Worm (Caenorhabditis elegans) whole organism, L4 larva: ENCODE data around the gene ima-3.

Experiments
- D1046.2 ChIP-seq: fragments of 200-800 bp; sonication (Bioruptor generic); IDR thresholded peaks from 2 replicates; pipeline ENCODE4 v1.3.6; 2022; ENCODE audit warnings: missing genetic modification characterization, missing compliant biosample characterization
- F37D6.2 ChIP-seq: sonication (generic microtip); optimal IDR thresholded peaks from 2 replicates; lab custom pipeline; 2016; ENCODE audit warnings: mild to moderate bottlenecking, missing genetic modification characterization, missing compliant biosample characterization
- R02D3.7 ChIP-seq: fragments of 150-350 bp; sonication (generic microtip); optimal IDR thresholded peaks from 3 replicates; lab custom pipeline; 2014; ENCODE audit warnings: missing biosample characterization, missing genetic modification characterization
- Y105C5A.15 ChIP-seq: fragments of 200-800 bp; sonication (Bioruptor generic); IDR thresholded peaks from 2 replicates; pipeline ENCODE4 v1.3.6; 2022; ENCODE audit warnings: missing genetic modification characterization, missing compliant biosample characterization
- Y48G9A.11 ChIP-seq: fragments of 200-800 bp; sonication (Bioruptor generic); IDR thresholded peaks from 2 replicates; pipeline ENCODE4 v1.3.6; 2022; ENCODE audit warnings: missing genetic modification reagents, missing genetic modification characterization, missing compliant biosample characterization
- ZK337.2 ChIP-seq: fragments of 200-800 bp; sonication (Bioruptor generic); IDR thresholded peaks from 2 replicates; pipeline ENCODE4 v1.3.6; 2022; ENCODE audit warnings: missing genetic modification reagents, missing genetic modification characterization, missing compliant biosample characterization
- aha-1 ChIP-seq: fragments of 150-350 bp; peaks from one replicate; lab custom pipeline; 2014; ENCODE audit warnings: missing biosample characterization, missing genetic modification characterization
- aly-2 ChIP-seq: sonication (generic microtip); optimal IDR thresholded peaks from 2 replicates; lab custom pipeline; 2018; ENCODE audit warnings: missing biosample characterization, missing genetic modification characterization
- ama-1 ChIP-seq: fragments of 150-350 bp; optimal IDR thresholded peaks from 2 replicates; lab custom pipeline; 2014; ENCODE audit warnings: inconsistent platforms, mixed read lengths
- arid-1 ChIP-seq: fragments of 200-800 bp; sonication (Bioruptor generic); conservative IDR thresholded peaks from 2 replicates; pipeline ENCODE4 v1.3.6; 2022; ENCODE audit warnings: missing genetic modification reagents, missing genetic modification characterization, missing compliant biosample characterization
- ceh-20 ChIP-seq: fragments of 200-800 bp; sonication (Bioruptor generic); IDR thresholded peaks from 2 replicates; pipeline ENCODE4 v1.3.6; 2022; ENCODE audit warnings: missing genetic modification reagents, missing genetic modification characterization, missing compliant biosample characterization
- ceh-62 ChIP-seq: sonication (generic microtip); optimal IDR thresholded peaks from 2 replicates; lab custom pipeline; 2017; ENCODE audit warnings: missing biosample characterization, missing genetic modification characterization
- cey-2 ChIP-seq: sonication (generic microtip); optimal IDR thresholded peaks from 3 replicates; lab custom pipeline; 2017; ENCODE audit warnings: missing genetic modification characterization, mild to moderate bottlenecking, missing compliant biosample characterization, antibody characterized with exemption, borderline replicate concordance; ENCODE audit not compliant: insufficient read depth
- ctbp-1 ChIP-seq: fragments of 200-800 bp; sonication (Bioruptor generic); IDR thresholded peaks from 2 replicates; pipeline ENCODE4 v1.3.6; 2022; ENCODE audit warnings: missing genetic modification reagents, missing genetic modification characterization, missing compliant biosample characterization
- daf-12 ChIP-seq: fragments of 150-350 bp; optimal IDR thresholded peaks from 2 replicates; lab custom pipeline; 2014; ENCODE audit warnings: missing biosample characterization, missing genetic modification reagents, missing genetic modification characterization
- daf-16 ChIP-seq, 3 experiments: sonication (generic microtip); optimal IDR thresholded peaks; 2 replicates each; lab custom pipeline; 2016 to 2017; ENCODE audit warnings: missing genetic modification characterization in 3 of 3, missing genetic modification reagents in 3 of 3, mild to moderate bottlenecking in 2 of 3, missing compliant biosample characterization in 2 of 3, missing biosample characterization in 1 of 3, moderate library complexity in 1 of 3
- dmd-8 ChIP-seq: fragments of 200-800 bp; sonication (Bioruptor generic); IDR thresholded peaks from 2 replicates; pipeline ENCODE4 v1.3.6; 2022; ENCODE audit warnings: missing genetic modification characterization, missing compliant biosample characterization
- duxl-1 ChIP-seq: sonication (generic microtip); optimal IDR thresholded peaks from 2 replicates; lab custom pipeline; 2016; ENCODE audit warnings: mild to moderate bottlenecking, missing genetic modification characterization, moderate library complexity, missing compliant biosample characterization; ENCODE audit not compliant: poor library complexity
- egl-27 ChIP-seq: sonication (generic microtip); optimal IDR thresholded peaks from 3 replicates; lab custom pipeline; 2017; ENCODE audit warnings: missing biosample characterization, missing genetic modification reagents, missing genetic modification characterization
- gei-8 ChIP-seq: fragments of 200-800 bp; sonication (Bioruptor generic); optimal IDR thresholded peaks from 2 replicates; lab custom pipeline; 2018; ENCODE audit warnings: mild to moderate bottlenecking, missing genetic modification characterization, missing compliant biosample characterization
- hlh-11 ChIP-seq: fragments of 200-800 bp; sonication (Bioruptor generic); optimal IDR thresholded peaks from 2 replicates; lab custom pipeline; 2018; ENCODE audit warnings: mild to moderate bottlenecking, missing genetic modification characterization, missing compliant biosample characterization
- hlh-30 ChIP-seq: sonication (generic microtip); optimal IDR thresholded peaks from 2 replicates; lab custom pipeline; 2017; ENCODE audit warnings: antibody characterized with exemption, mild to moderate bottlenecking, missing genetic modification characterization, missing compliant biosample characterization; ENCODE audit not compliant: insufficient read depth
- hmg-1.1 ChIP-seq: fragments of 200-800 bp; sonication (Bioruptor generic); IDR thresholded peaks from 2 replicates; pipeline ENCODE4 v1.3.6; 2022; ENCODE audit warnings: missing genetic modification reagents, missing genetic modification characterization, missing compliant biosample characterization
- lim-7 ChIP-seq: fragments of 200-800 bp; sonication (Bioruptor generic); IDR thresholded peaks from 2 replicates; pipeline ENCODE4 v1.3.6; 2022; ENCODE audit warnings: missing genetic modification characterization, missing compliant biosample characterization
- lin-1 ChIP-seq: fragments of 200-800 bp; sonication (Bioruptor generic); IDR thresholded peaks from 2 replicates; pipeline ENCODE4 v1.3.6; 2022; ENCODE audit warnings: missing genetic modification reagents, missing genetic modification characterization, missing compliant biosample characterization
- lin-13 ChIP-seq: fragments of 150-350 bp; optimal IDR thresholded peaks from 2 replicates; lab custom pipeline; 2014; ENCODE audit warnings: missing biosample characterization, missing genetic modification reagents, missing genetic modification characterization
- lsy-2 ChIP-seq, 2 experiments: fragments of 150-350 bp in 1 of 2; sonication (generic microtip) in 1 of 2; optimal IDR thresholded peaks; 2 replicates each; lab custom pipeline; 2014 to 2017; ENCODE audit warnings: missing biosample characterization in 2 of 2, missing genetic modification characterization in 2 of 2
- madf-9 ChIP-seq: fragments of 200-800 bp; sonication (Bioruptor generic); conservative IDR thresholded peaks from 2 replicates; pipeline ENCODE4 v1.3.6; 2022; ENCODE audit warnings: missing genetic modification reagents, missing genetic modification characterization, missing compliant biosample characterization
- mdl-1 ChIP-seq, 2 experiments: fragments of 150-350 bp in 1 of 2; sonication (generic microtip) in 1 of 2; optimal IDR thresholded peaks; 2 replicates each; lab custom pipeline; 2014 to 2017; ENCODE audit warnings: missing biosample characterization in 2 of 2, missing genetic modification characterization in 2 of 2
- mep-1 ChIP-seq: fragments of 150-350 bp; sonication (generic microtip); optimal IDR thresholded peaks from 3 replicates; lab custom pipeline; 2014; ENCODE audit warnings: missing biosample characterization, missing genetic modification characterization
- mxl-2 ChIP-seq: fragments of 200-800 bp; sonication (Bioruptor generic); conservative IDR thresholded peaks from 2 replicates; pipeline ENCODE4 v1.3.6; 2022; ENCODE audit warnings: missing genetic modification reagents, missing genetic modification characterization, missing compliant biosample characterization
- mxl-3 ChIP-seq: fragments of 200-800 bp; sonication (Bioruptor generic); optimal IDR thresholded peaks from 2 replicates; lab custom pipeline; 2018; ENCODE audit warnings: mild to moderate bottlenecking, missing genetic modification characterization, missing compliant biosample characterization
- nhr-111 ChIP-seq: fragments of 200-800 bp; sonication (Bioruptor generic); optimal IDR thresholded peaks from 2 replicates; lab custom pipeline; 2018; ENCODE audit warnings: mild to moderate bottlenecking, missing genetic modification characterization, missing compliant biosample characterization
- nhr-237 ChIP-seq: sonication (generic microtip); optimal IDR thresholded peaks from 2 replicates; lab custom pipeline; 2017; ENCODE audit warnings: missing biosample characterization, missing genetic modification characterization
- nhr-25 ChIP-seq: sonication (generic microtip); optimal IDR thresholded peaks from 2 replicates; lab custom pipeline; 2017; ENCODE audit warnings: missing genetic modification characterization, mild to moderate bottlenecking, missing compliant biosample characterization, antibody characterized with exemption, moderate library complexity, borderline replicate concordance; ENCODE audit not compliant: insufficient read depth
- nhr-28 ChIP-seq: fragments of 150-350 bp; optimal IDR thresholded peaks from 2 replicates; lab custom pipeline; 2014; ENCODE audit warnings: missing biosample characterization, missing genetic modification characterization
- nhr-42 ChIP-seq: fragments of 200-800 bp; sonication (Bioruptor generic); IDR thresholded peaks from 2 replicates; pipeline ENCODE4 v1.3.6; 2022; ENCODE audit warnings: missing genetic modification characterization, missing compliant biosample characterization
- pha-4 ChIP-seq, 2 experiments: fragments of 150-350 bp in 1 of 2; fragments of 200-800 bp in 1 of 2; sonication (Bioruptor generic) in 1 of 2; IDR thresholded peaks in 1 of 2; optimal IDR thresholded peaks in 1 of 2; 2 replicates each; pipeline versions ENCODE4 v1.3.6 to Lab custom; 2014 to 2022; ENCODE audit warnings: missing genetic modification characterization in 2 of 2, missing genetic modification reagents in 2 of 2, missing biosample characterization in 1 of 2, missing compliant biosample characterization in 1 of 2
- php-3 ChIP-seq: fragments of 200-800 bp; sonication (Bioruptor generic); IDR thresholded peaks from 2 replicates; pipeline ENCODE4 v1.3.6; 2022; ENCODE audit warnings: missing genetic modification reagents, missing genetic modification characterization, missing compliant biosample characterization
- pqm-1 ChIP-seq: sonication (generic microtip); optimal IDR thresholded peaks from 2 replicates; lab custom pipeline; 2017; ENCODE audit warnings: missing biosample characterization, missing genetic modification characterization
- sdz-12 ChIP-seq: fragments of 200-800 bp; sonication (Bioruptor generic); optimal IDR thresholded peaks from 2 replicates; lab custom pipeline; 2018; ENCODE audit warnings: mild to moderate bottlenecking, missing genetic modification characterization, missing compliant biosample characterization
- set-16 ChIP-seq: fragments of 200-800 bp; sonication (Bioruptor generic); IDR thresholded peaks from 2 replicates; pipeline ENCODE4 v1.3.6; 2022; ENCODE audit warnings: missing genetic modification reagents, missing genetic modification characterization, missing compliant biosample characterization
- skn-1 ChIP-seq: fragments of 150-350 bp; optimal IDR thresholded peaks from 2 replicates; lab custom pipeline; 2014; ENCODE audit warnings: missing biosample characterization, missing genetic modification characterization
- snpc-1.2 ChIP-seq: fragments of 200-800 bp; sonication (Bioruptor generic); IDR thresholded peaks from 2 replicates; pipeline ENCODE4 v1.3.6; 2022; ENCODE audit warnings: missing genetic modification reagents, missing genetic modification characterization, missing compliant biosample characterization
- unc-39 ChIP-seq: sonication (generic microtip); optimal IDR thresholded peaks from 2 replicates; lab custom pipeline; 2017; ENCODE audit warnings: missing biosample characterization, missing genetic modification characterization
- zfp-2 ChIP-seq: sonication (generic microtip); optimal IDR thresholded peaks from 2 replicates; lab custom pipeline; 2016; ENCODE audit warnings: mild to moderate bottlenecking, missing genetic modification characterization, missing compliant biosample characterization
- zfp-3 ChIP-seq: fragments of 200-800 bp; sonication (Bioruptor generic); conservative IDR thresholded peaks from 2 replicates; pipeline ENCODE4 v1.3.6; 2022; ENCODE audit warnings: missing genetic modification reagents, missing genetic modification characterization, missing compliant biosample characterization
- zip-2 ChIP-seq: fragments of 150-350 bp; optimal IDR thresholded peaks from 2 replicates; lab custom pipeline; 2014; ENCODE audit warnings: missing biosample characterization, missing genetic modification characterization
- ztf-7 ChIP-seq: fragments of 150-350 bp; optimal IDR thresholded peaks from 2 replicates; lab custom pipeline; 2014; ENCODE audit warnings: missing biosample characterization, missing genetic modification characterization

ima-3 gene

DNA sequence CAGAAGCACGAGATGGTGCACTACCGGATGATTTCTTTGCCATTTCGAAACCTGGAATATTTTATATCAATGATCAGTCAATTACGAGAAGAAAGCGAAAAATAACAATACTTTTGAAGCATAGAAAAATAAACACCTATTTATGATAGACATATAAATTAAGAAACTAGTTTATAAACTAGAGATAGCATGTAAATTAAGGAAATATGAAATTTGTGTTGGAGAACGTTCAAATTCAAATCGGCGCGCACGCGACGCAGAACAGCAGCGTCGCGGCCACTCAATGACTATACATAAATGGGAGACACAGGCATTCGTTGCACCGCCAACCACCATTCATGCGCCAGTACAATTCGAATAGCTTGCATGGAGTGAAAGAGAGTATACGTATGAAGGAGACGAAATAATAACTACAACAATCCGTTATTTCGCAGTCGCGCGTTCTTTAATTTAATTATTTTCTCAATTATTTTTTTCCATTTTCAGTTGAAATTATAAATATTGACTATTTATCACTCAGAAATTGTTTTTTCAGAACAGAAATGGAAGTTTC is 18.7 kb upstream of the ima-3 start, which contains the start of the genes cec-5 and nol-10 (continued):
- no peak for TF ChIP-seq dmd-8 (GFP tag; lab: Robert Waterston, UW)
- TF ChIP-seq nhr-25 (tag; lab: Kevin White, UChicago), result peak; percentile 24
- TF ChIP-seq ZK337.2 (GFP tag; lab: Robert Waterston, UW), result no peak
- no peak for TF ChIP-seq zfp-2 (tag; lab: Kevin White, UChicago)
- TF ChIP-seq cey-2 (tag; lab: Kevin White, UChicago), result no peak
- no peak for TF ChIP-seq php-3 (GFP tag; lab: Robert Waterston, UW)
- TF ChIP-seq mxl-2 (GFP tag; lab: Robert Waterston, UW), result no peak
- TF ChIP-seq F37D6.2 (tag; lab: Kevin White, UChicago), result peak; percentile 64
- peak; percentile 62 for TF ChIP-seq duxl-1
- TF ChIP-seq hlh-11 (tag; lab: Kevin White, UChicago), result no peak
- peak; percentile 48 for TF ChIP-seq ztf-7
- no peak for TF ChIP-seq ceh-62 (tag; lab: Kevin White, UChicago)
- peak in 1 of 2 experiments; percentile 74 for TF ChIP-seq mdl-1 (tag; optimal IDR thresholded peaks at IDR 0.05; lab: Kevin White, UChicago)
- no peak for TF ChIP-seq mxl-3 (GFP tag; lab: Kevin White, UChicago)
- TF ChIP-seq gei-8, result no peak
- TF ChIP-seq aly-2 (tag; lab: Kevin White, UChicago), result no peak
- TF ChIP-seq ama-1 (lab: Kevin White, UChicago), result no peak
- TF ChIP-seq lin-1 (GFP tag; lab: Robert Waterston, UW), result no peak
- TF ChIP-seq zip-2 (tag; lab: Kevin White, UChicago), result no peak
- TF ChIP-seq unc-39, result no peak
- no peak for TF ChIP-seq zfp-3
- TF ChIP-seq madf-9 (GFP tag; lab: Robert Waterston, UW), result no peak
- peak; percentile 84 for TF ChIP-seq arid-1 (GFP tag; lab: Robert Waterston, UW)
- no peak for TF ChIP-seq skn-1 (tag; lab: Kevin White, UChicago)
- peak; percentile 55 for TF ChIP-seq nhr-28 (tag; lab: Kevin White, UChicago)
- TF ChIP-seq pqm-1, result no peak
- peak; percentile 91 for TF ChIP-seq mep-1 (tag; lab: Kevin White, UChicago)
- peak in 1 of 2 experiments; percentile 24 for TF ChIP-seq daf-16 (GFP tag; optimal IDR thresholded peaks at IDR 0.05; lab: Kevin White, UChicago)
- peak; percentile 76 for TF ChIP-seq daf-16 (tag; optimal IDR thresholded peaks at IDR 0.05; lab: Kevin White, UChicago)
- TF ChIP-seq Y48G9A.11 (GFP tag; lab: Robert Waterston, UW), result no peak; the same call in 1 of the 2 replicates
- peak; percentile 91 for TF ChIP-seq lin-13 (GFP tag; lab: Kevin White, UChicago)
- TF ChIP-seq nhr-237 (tag; lab: Kevin White, UChicago), result no peak
- no peak for TF ChIP-seq daf-12 (tag; lab: Kevin White, UChicago)
- no peak for TF ChIP-seq Y105C5A.15
- TF ChIP-seq ceh-20 (GFP tag; lab: Robert Waterston, UW), result no peak
- no peak for TF ChIP-seq set-16
- peak; percentile 84 for TF ChIP-seq hlh-30 (tag; lab: Kevin White, UChicago)
- 0 out of 2 replicates have a peak, but pooled peaks have one; percentile 29 for TF ChIP-seq pha-4 (GFP tag; IDR thresholded peaks at IDR 0.05; lab: Robert Waterston, UW)
- no peak for TF ChIP-seq pha-4 (tag; optimal IDR thresholded peaks at IDR 0.05; lab: Kevin White, UChicago)
- 0 out of 2 replicates have a peak, but pooled peaks have one; percentile 39 for TF ChIP-seq ctbp-1
- TF ChIP-seq lim-7, result no peak
- TF ChIP-seq D1046.2 (GFP tag; lab: Robert Waterston, UW), result no peak
- TF ChIP-seq snpc-1.2 (GFP tag; lab: Robert Waterston, UW), result peak; percentile 81
- peak; percentile 82 for TF ChIP-seq hmg-1.1 (GFP tag; lab: Robert Waterston, UW)
- no peak for TF ChIP-seq R02D3.7
- TF ChIP-seq nhr-111 (GFP tag; lab: Kevin White, UChicago), result no peak
- TF ChIP-seq egl-27, result no peak
- TF ChIP-seq nhr-42 (GFP tag; lab: Robert Waterston, UW), result no peak
- no peak for TF ChIP-seq sdz-12
- peak; percentile 57 to 91 for TF ChIP-seq lsy-2 (tag; optimal IDR thresholded peaks at IDR 0.05; lab: Kevin White, UChicago)
- TF ChIP-seq aha-1 (tag; lab: Kevin White, UChicago), result peak; percentile 98
